Worm (Caenorhabditis elegans): Measurements from ENCODE around the gene vit-2.

The vit-2 gene

ce11 chrX:5100738-5101379, at the start of gene vit-2:
Gene vit-2, plus strand, starts transcription at chrX:5101042.
- TF ChIP-seq mdt-29 (GFP tag; IDR thresholded peaks at IDR 0.05) (peak; percentile 81), aly-2 (tag; optimal IDR thresholded peaks at IDR 0.05) (no peak), daf-16 (GFP tag; optimal IDR thresholded peaks at IDR 0.05) (peak in 1 of 2 experiments; percentile 57), daf-16 (tag; optimal IDR thresholded peaks at IDR 0.05) (no peak), lin-13 (GFP tag; optimal IDR thresholded peaks at IDR 0.05) (no peak), hlh-11 (tag; optimal IDR thresholded peaks at IDR 0.05) (peak; percentile 36), madf-5 (GFP tag; IDR thresholded peaks at IDR 0.05) (0 out of 4 replicates have a peak, but pooled peaks of 1 of the 2 experiments have one; percentile 38), php-3 (GFP tag; IDR thresholded peaks at IDR 0.05) (peak; percentile 50; the same call in 1 of the 2 replicates), ztf-11 (tag; optimal IDR thresholded peaks at IDR 0.05) (no peak), saeg-2 (GFP tag; IDR thresholded peaks at IDR 0.05) (no peak), dpl-1 (GFP tag; optimal IDR thresholded peaks at IDR 0.05) (no peak), spr-1 (tag; optimal IDR thresholded peaks at IDR 0.05) (no peak), zfp-3 (GFP tag; conservative IDR thresholded peaks at IDR 0.05) (0 out of 2 replicates have a peak, but pooled peaks have one; percentile 45), unc-130 (GFP tag; optimal IDR thresholded peaks at IDR 0.05) (no peak), nhr-11 (tag; optimal IDR thresholded peaks at IDR 0.05) (no peak), pha-4 (GFP tag; IDR thresholded peaks at IDR 0.05) (0 out of 2 replicates have a peak, but pooled peaks have one; percentile 24), pha-4 (tag; optimal IDR thresholded peaks at IDR 0.05) (no peak), fos-1 (tag; optimal IDR thresholded peaks at IDR 0.05) (no peak), tra-1 (GFP tag; IDR thresholded peaks at IDR 0.05) (peak; percentile 80), F44E2.7 (GFP tag; IDR thresholded peaks at IDR 0.05) (no peak), Y75B8A.6 (GFP tag; IDR thresholded peaks at IDR 0.05) (0 out of 2 replicates have a peak, but pooled peaks have one; percentile 42), dmd-8 (GFP tag; IDR thresholded peaks at IDR 0.05) (no peak), F10B5.3 (tag; optimal IDR thresholded peaks at IDR 0.05) (no peak), nhr-28 (tag; optimal IDR thresholded peaks at IDR 0.05) (no peak), arid-1 (GFP tag; conservative IDR thresholded peaks at IDR 0.05) (no peak), cey-2 (tag; optimal IDR thresholded peaks at IDR 0.05; ENCODE audit: borderline replicate concordance, insufficient read depth) (no peak), set-16 (GFP tag; IDR thresholded peaks at IDR 0.05) (peak; percentile 91), dmd-6 (GFP tag; IDR thresholded peaks at IDR 0.05) (peak; percentile 88), dve-1 (tag; optimal IDR thresholded peaks at IDR 0.05; ENCODE audit: insufficient read depth) (peak; percentile 66), T20F7.1 (GFP tag; optimal IDR thresholded peaks at IDR 0.05) (peak; percentile 30), D1046.2 (GFP tag; IDR thresholded peaks at IDR 0.05) (peak; percentile 66; the same call in 1 of the 2 replicates), madf-9 (GFP tag; conservative IDR thresholded peaks at IDR 0.05) (peak; percentile 26; the same call in 1 of the 2 replicates), snpc-1.2 (GFP tag; IDR thresholded peaks at IDR 0.05) (peak; percentile 38; the same call in 1 of the 2 replicates), duxl-1 (tag; optimal IDR thresholded peaks at IDR 0.05; ENCODE audit: poor library complexity) (no peak), daf-19 (GFP tag; conservative IDR thresholded peaks at IDR 0.05) (no peak), mxl-3 (GFP tag; optimal IDR thresholded peaks at IDR 0.05) (no peak), nhr-111 (GFP tag; optimal IDR thresholded peaks at IDR 0.05) (no peak), mxl-2 (GFP tag; conservative IDR thresholded peaks at IDR 0.05) (peak; percentile 63; the same call in 1 of the 2 replicates), egl-43 (GFP tag; IDR thresholded peaks at IDR 0.05) (0 out of 2 replicates have a peak, but pooled peaks have one; percentile 26), nhr-102 (tag; optimal IDR thresholded peaks at IDR 0.05) (no peak)

ce11 chrX:5059163-5059562, 41.7 kb upstream of the vit-2 start, which contains the start of gene C24H10.4:
Gene C24H10.4, minus strand, starts transcription at chrX:5059263.
- TF ChIP-seq sdz-12 (GFP tag; optimal IDR thresholded peaks at IDR 0.05) (no peak), F10B5.3 (tag; optimal IDR thresholded peaks at IDR 0.05) (no peak)

Measured in whole organism, L4 larva.